Fruit fly (Drosophila melanogaster) whole organism, pupa: ENCODE results near the gene tap.

Source experiments
- CG10348 ChIP-seq: fragments of 200-800 bp; sonication (Bioruptor generic); IDR thresholded peaks from 2 replicates; pipeline ENCODE4 v1.3.6; 2022; ENCODE audit warnings: missing biosample characterization, missing genetic modification characterization
- CG12605 ChIP-seq: fragments of 200-800 bp; sonication (Bioruptor generic); IDR thresholded peaks from 2 replicates; pipeline ENCODE4 v1.3.6; 2022; ENCODE audit warnings: missing biosample characterization, missing genetic modification characterization
- CG13204 ChIP-seq: fragments of 200-800 bp; sonication (Bioruptor generic); optimal IDR thresholded peaks from 2 replicates; lab custom pipeline; 2018; ENCODE audit warnings: missing biosample characterization, mild to moderate bottlenecking, missing genetic modification characterization, moderate library complexity
- CG14655 ChIP-seq: fragments of 200-800 bp; sonication (Bioruptor generic); optimal IDR thresholded peaks from 3 replicates; lab custom pipeline; 2017; ENCODE audit warnings: mild to moderate bottlenecking, missing biosample characterization, missing genetic modification reagents, missing genetic modification characterization
- CG15710 ChIP-seq: fragments of 200-800 bp; sonication (Bioruptor generic); optimal IDR thresholded peaks from 2 replicates; lab custom pipeline; 2018; ENCODE audit warnings: missing biosample characterization, mild to moderate bottlenecking, missing genetic modification characterization, moderate library complexity
- CG17806 ChIP-seq: fragments of 200-800 bp; sonication (Bioruptor generic); optimal IDR thresholded peaks from 2 replicates; lab custom pipeline; 2018; ENCODE audit warnings: missing biosample characterization, mild to moderate bottlenecking, missing genetic modification characterization, moderate library complexity
- CG32121 ChIP-seq: fragments of 200-800 bp; sonication (Bioruptor generic); IDR thresholded peaks from 2 replicates; pipeline ENCODE4 v1.3.6; 2022; ENCODE audit warnings: missing biosample characterization, missing genetic modification characterization
- CG34367 ChIP-seq: fragments of 200-800 bp; sonication (Bioruptor generic); optimal IDR thresholded peaks from 2 replicates; lab custom pipeline; 2018; ENCODE audit warnings: missing biosample characterization, mild to moderate bottlenecking, missing genetic modification characterization
- CG4496 ChIP-seq: fragments of 200-800 bp; sonication (Bioruptor generic); IDR thresholded peaks from 3 replicates; pipeline ENCODE4 v1.3.6; 2022; ENCODE audit warnings: missing biosample characterization, missing genetic modification characterization
- CG8159 ChIP-seq: fragments of 200-800 bp; sonication (Bioruptor generic); optimal IDR thresholded peaks from 3 replicates; lab custom pipeline; 2018; ENCODE audit warnings: missing biosample characterization, mild to moderate bottlenecking, missing genetic modification characterization, moderate library complexity
- CG8301 ChIP-seq: fragments of 200-800 bp; sonication (Bioruptor generic); optimal IDR thresholded peaks from 2 replicates; lab custom pipeline; 2018; ENCODE audit warnings: missing biosample characterization, mild to moderate bottlenecking, missing genetic modification characterization
- CG9948 ChIP-seq: fragments of 200-800 bp; sonication (Bioruptor generic); optimal IDR thresholded peaks from 2 replicates; lab custom pipeline; 2018; ENCODE audit warnings: missing biosample characterization, mild to moderate bottlenecking, missing genetic modification characterization, moderate library complexity
- D1 ChIP-seq: fragments of 200-800 bp; sonication (Bioruptor generic); optimal IDR thresholded peaks from 2 replicates; lab custom pipeline; 2018; ENCODE audit warnings: missing biosample characterization, mild to moderate bottlenecking, missing genetic modification characterization, moderate library complexity
- EcR ChIP-seq: fragments of 200-800 bp; sonication (Bioruptor generic); optimal IDR thresholded peaks from 3 replicates; lab custom pipeline; 2019; ENCODE audit warnings: missing biosample characterization, missing genetic modification characterization, mild to moderate bottlenecking, moderate library complexity, missing genetic modification reagents
- Ets98B ChIP-seq: fragments of 200-800 bp; sonication (Bioruptor generic); IDR thresholded peaks from 2 replicates; pipeline ENCODE4 v1.3.6; 2022; ENCODE audit warnings: missing biosample characterization, missing genetic modification characterization
- Pif1A ChIP-seq: fragments of 200-800 bp; sonication (Bioruptor generic); optimal IDR thresholded peaks from 3 replicates; lab custom pipeline; 2016; ENCODE audit warnings: missing biosample characterization, missing genetic modification characterization
- Pif1B ChIP-seq: fragments of 200-800 bp; sonication (Bioruptor generic); optimal IDR thresholded peaks from 3 replicates; lab custom pipeline; 2016; ENCODE audit warnings: missing biosample characterization, missing genetic modification characterization
- Snoo ChIP-seq: fragments of 200-800 bp; sonication (Bioruptor generic); optimal IDR thresholded peaks from 3 replicates; lab custom pipeline; 2017; ENCODE audit warnings: missing biosample characterization, mild to moderate bottlenecking, missing genetic modification characterization, inconsistent platforms
- fd96Ca ChIP-seq: fragments of 200-800 bp; sonication (Bioruptor generic); IDR thresholded peaks from 3 replicates; pipeline ENCODE4 v1.3.6; 2022; ENCODE audit warnings: missing biosample characterization, missing genetic modification characterization
- gl ChIP-seq: fragments of 200-800 bp; sonication (Bioruptor generic); optimal IDR thresholded peaks from 2 replicates; lab custom pipeline; 2018; ENCODE audit warnings: missing biosample characterization, mild to moderate bottlenecking, missing genetic modification characterization
- rn ChIP-seq: fragments of 200-800 bp; sonication (Bioruptor generic); IDR thresholded peaks from 2 replicates; pipeline ENCODE4 v1.3.6; 2022; ENCODE audit warnings: missing biosample characterization, missing genetic modification characterization

tap gene

DNA sequence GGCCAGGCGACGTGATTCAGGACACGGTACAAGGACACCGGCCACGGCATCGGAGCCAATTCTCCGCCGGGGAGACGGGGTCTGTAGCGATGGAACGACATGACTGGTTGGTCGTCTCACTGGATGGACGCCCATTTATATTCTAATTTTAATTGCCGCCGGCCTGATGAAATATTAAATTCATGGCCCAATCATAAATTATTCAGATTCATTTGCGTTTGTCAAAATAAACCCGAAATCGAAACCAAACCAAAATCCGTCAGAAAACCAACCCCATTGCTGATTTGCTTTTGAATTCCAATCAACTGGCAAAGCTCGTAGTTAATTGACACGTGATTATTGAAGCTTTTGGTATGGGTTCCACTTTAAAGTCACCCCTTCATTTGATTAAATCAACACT lies 30.4 kb upstream of the tap start, which contains the start of gene Or74a:
Or74a (minus strand) TSS at position 101 of the 400 bp plus-strand sequence.
- TF ChIP-seq Snoo, result no peak
- no peak for TF ChIP-seq rn (GFP tag; lab: Robert Waterston, UW)
- TF ChIP-seq CG10348 (GFP tag; lab: Robert Waterston, UW), result no peak
- no peak for TF ChIP-seq CG12605
- no peak for TF ChIP-seq Pif1A (GFP tag; lab: Kevin White, UChicago)
- TF ChIP-seq CG8159 (tag; lab: Kevin White, UChicago), result no peak
- TF ChIP-seq CG32121, result no peak
- TF ChIP-seq fd96Ca (GFP tag; lab: Robert Waterston, UW), result no peak
- TF ChIP-seq CG17806 (tag; lab: Kevin White, UChicago), result no peak
- no peak for TF ChIP-seq EcR (GFP tag; lab: Kevin White, UChicago)
- no peak for TF ChIP-seq Pif1B
- no peak for TF ChIP-seq D1 (tag; lab: Kevin White, UChicago)
- no peak for TF ChIP-seq CG9948 (tag; lab: Kevin White, UChicago)
- no peak for TF ChIP-seq gl (tag; lab: Kevin White, UChicago)
- no peak for TF ChIP-seq CG8301 (tag; lab: Kevin White, UChicago)
- TF ChIP-seq CG34367 (tag; lab: Kevin White, UChicago), result no peak
- no peak for TF ChIP-seq CG14655 (GFP tag; lab: Kevin White, UChicago)
- no peak for TF ChIP-seq CG13204 (GFP tag; lab: Kevin White, UChicago)
- no peak for TF ChIP-seq CG15710 (tag; lab: Kevin White, UChicago)
- TF ChIP-seq Ets98B, result no peak

DNA sequence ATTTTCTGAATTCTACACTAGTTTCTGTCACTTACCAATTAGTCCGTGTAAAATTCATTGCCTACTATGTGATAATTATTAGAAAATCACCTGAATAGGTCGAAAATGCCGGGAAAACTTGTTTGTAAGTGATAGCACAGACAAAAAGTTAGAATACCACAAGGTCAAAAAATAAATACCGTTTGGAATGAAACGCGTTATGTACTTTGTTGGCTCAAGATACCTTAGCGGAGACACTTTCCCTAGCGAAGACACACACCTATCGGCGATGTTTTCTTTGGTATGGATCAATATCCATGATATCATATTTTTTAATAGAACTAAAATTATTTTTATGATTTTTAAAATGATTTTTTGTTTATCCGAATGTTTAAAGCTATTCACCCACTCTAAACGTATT lies 20.4 kb upstream of the tap start, which contains the start of gene CG6479:
CG6479 (minus strand) TSS at position 141 of the 400 bp plus-strand sequence.
- TF ChIP-seq D1 (tag; lab: Kevin White, UChicago) (peak; percentile 63), gl (tag; lab: Kevin White, UChicago) (no peak)

DNA sequence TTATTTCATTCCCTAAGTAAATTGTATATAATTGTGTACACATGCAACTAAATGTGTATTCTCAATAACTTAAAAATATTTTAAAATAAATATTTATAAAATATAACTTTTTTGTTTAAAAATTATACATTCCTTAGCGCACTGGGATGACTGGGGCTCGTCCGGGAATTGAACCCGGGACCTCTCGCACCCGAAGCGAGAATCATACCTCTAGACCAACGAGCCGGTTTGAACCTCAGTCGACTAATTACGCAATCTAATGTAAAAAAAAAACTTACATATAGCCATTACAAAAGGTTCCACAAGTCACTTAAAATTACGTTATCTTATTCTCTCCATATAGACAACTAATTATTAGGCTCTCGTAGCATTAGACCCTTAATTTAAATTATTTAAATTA lies 19.7 kb upstream of the tap start:
- no peak for TF ChIP-seq D1 (tag; lab: Kevin White, UChicago)
- TF ChIP-seq CG10348 (GFP tag; lab: Robert Waterston, UW), result no peak
- no peak for TF ChIP-seq CG8159 (tag; lab: Kevin White, UChicago)
- no peak for TF ChIP-seq Pif1A (GFP tag; lab: Kevin White, UChicago)
- no peak for TF ChIP-seq CG13204 (GFP tag; lab: Kevin White, UChicago)
- no peak for TF ChIP-seq CG4496 (GFP tag; lab: Robert Waterston, UW)
- TF ChIP-seq CG12605, result no peak
- no peak for TF ChIP-seq Pif1B
- TF ChIP-seq CG14655 (GFP tag; lab: Kevin White, UChicago), result no peak
- no peak for TF ChIP-seq CG17806 (tag; lab: Kevin White, UChicago)
- TF ChIP-seq Ets98B, result no peak
- no peak for TF ChIP-seq fd96Ca (GFP tag; lab: Robert Waterston, UW)
- TF ChIP-seq CG15710 (tag; lab: Kevin White, UChicago), result no peak

- TF ChIP-seq CG10348 (GFP tag; lab: Robert Waterston, UW) (no peak), Ets98B (no peak), CG9948 (tag; lab: Kevin White, UChicago) (no peak), D1 (tag; lab: Kevin White, UChicago) (no peak), CG34367 (tag; lab: Kevin White, UChicago) (no peak), Pif1B (no peak), CG4496 (GFP tag; lab: Robert Waterston, UW) (no peak), CG32121 (no peak), gl (tag; lab: Kevin White, UChicago) (no peak), CG15710 (tag; lab: Kevin White, UChicago) (no peak), CG13204 (GFP tag; lab: Kevin White, UChicago) (no peak), CG14655 (GFP tag; lab: Kevin White, UChicago) (no peak), fd96Ca (GFP tag; lab: Robert Waterston, UW) (no peak)
Measured at dm6 chr3L:17341216-17341615, 18.3 kb upstream of the tap start, which contains the start of gene CG13727. TSS of gene CG13727 (minus strand) at chr3L:17341316.

DNA sequence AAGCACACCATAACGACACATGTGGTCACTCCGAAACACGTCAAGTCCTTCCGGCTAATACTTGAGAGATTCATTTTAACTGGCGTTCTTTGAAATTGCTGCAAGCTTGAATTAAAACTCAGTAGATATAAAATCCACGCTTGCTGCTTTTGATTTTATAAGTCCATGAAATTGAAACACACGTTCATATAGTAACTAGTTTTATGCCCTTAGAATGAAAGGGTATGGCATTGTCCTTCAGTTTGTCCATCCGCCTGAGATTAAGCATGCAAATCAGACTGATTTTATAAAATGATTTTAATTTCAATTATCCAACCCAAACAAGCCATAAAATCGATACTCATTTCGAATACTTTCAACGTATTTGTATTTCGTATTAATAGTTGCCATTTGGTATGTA lies 14.9 kb upstream of the tap start, which contains the start of gene brv2:
brv2 (minus strand) TSS at position 101 of the 400 bp plus-strand sequence.
- TF ChIP-seq gl (tag; lab: Kevin White, UChicago) (no peak), CG4496 (GFP tag; lab: Robert Waterston, UW) (no peak), CG8301 (tag; lab: Kevin White, UChicago) (no peak), CG32121 (no peak), Ets98B (no peak), Pif1B (no peak), CG17806 (tag; lab: Kevin White, UChicago) (no peak), CG13204 (GFP tag; lab: Kevin White, UChicago) (no peak), fd96Ca (GFP tag; lab: Robert Waterston, UW) (no peak), CG10348 (GFP tag; lab: Robert Waterston, UW) (no peak)

DNA sequence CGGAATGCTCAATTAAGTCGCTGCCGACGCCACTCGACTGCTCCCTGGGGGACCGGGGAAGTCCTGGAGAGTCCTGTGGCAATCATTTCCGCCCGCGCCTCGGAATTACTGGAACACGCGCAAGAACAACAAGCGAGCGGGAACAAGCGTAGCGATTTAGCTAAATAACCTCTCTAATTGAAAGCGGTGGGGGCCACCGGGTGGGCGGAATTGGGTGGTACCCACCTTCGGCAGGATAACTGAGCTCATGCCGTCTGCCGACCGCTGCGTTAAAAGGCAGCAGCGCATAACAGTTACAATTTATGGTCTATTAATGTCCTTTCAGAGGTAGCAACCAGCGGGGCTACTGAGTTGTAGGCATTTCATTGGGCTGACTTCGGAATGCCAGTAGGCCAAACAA lies 13.1 kb upstream of the tap start:
- no peak for TF ChIP-seq EcR (GFP tag; lab: Kevin White, UChicago)

- TF ChIP-seq CG4496 (GFP tag; lab: Robert Waterston, UW) (no peak), CG15710 (tag; lab: Kevin White, UChicago) (no peak), D1 (tag; lab: Kevin White, UChicago) (no peak), rn (GFP tag; lab: Robert Waterston, UW) (no peak), CG8301 (tag; lab: Kevin White, UChicago) (no peak), Pif1B (no peak), EcR (GFP tag; lab: Kevin White, UChicago) (no peak)
- TF ChIP-seq, all 21 proteins: peak for 0
Measured at dm6 chr3L:17349604-17350003, 9.9 kb upstream of the tap start, which contains the start of gene Mip. TSS of gene Mip (minus strand) at chr3L:17349666.
